Fruit fly (Drosophila melanogaster): ENCODE measurements around the gene CG4653.

CG4653 gene

DNA sequence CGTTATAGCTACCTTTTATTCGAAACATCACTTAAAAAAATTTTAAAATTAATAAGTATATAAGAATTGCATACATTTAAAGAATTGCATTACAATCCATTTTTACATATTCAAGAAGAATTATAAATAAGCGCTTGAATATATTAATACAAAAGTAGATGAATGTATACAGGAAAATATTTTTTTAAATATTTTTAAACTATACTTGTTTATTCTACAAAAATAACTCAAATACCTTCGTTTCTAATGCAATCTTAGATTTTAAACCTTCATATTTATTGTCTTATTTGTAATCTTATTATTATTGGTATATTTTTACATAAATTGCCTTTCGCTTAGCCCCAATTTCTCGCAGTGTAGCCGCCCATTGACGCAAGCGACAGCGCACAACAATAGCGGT is 26.7 kb upstream of the CG4653 start:
- TF ChIP-seq ttk (optimal IDR thresholded peaks at IDR 0.05) (no peak), Myc (optimal IDR thresholded peaks at IDR 0.05) (no peak), Sin3A (optimal IDR thresholded peaks at IDR 0.05) (no peak), psq (optimal IDR thresholded peaks at IDR 0.05) (no peak), insv (optimal IDR thresholded peaks at IDR 0.05) (no peak), h (optimal IDR thresholded peaks at IDR 0.05) (no peak)

DNA sequence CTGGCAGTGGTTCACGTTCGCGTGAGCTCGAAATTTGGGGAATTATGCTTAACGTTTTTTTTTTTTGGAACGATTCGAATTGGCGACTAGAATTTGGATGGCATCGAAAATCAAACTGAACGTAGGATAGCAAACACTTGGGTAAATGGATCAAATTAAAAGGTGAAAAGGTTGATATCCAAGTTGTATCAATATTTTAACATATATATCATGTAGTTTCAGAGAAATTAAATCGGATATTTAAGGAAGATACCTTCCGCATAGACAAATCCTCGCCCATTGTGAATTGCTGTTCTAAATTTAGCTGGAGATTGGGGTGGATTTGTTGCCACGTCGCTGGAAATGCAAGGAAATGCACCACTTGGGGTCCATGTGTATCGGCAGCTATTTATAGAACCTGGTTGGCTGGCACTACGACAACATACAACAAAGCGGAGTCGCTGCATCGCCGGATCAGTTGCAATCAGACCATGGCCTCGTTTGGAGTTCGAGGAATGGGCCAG is 25.0 kb upstream of the CG4653 start, which contains the start of the genes CG13010 and sing:
TSS of gene CG13010 (minus strand) at position 101 of the 503 bp plus-strand sequence.
TSS of gene sing (plus strand) at position 453 of the 503 bp plus-strand sequence.
- no peak for TF ChIP-seq Sin3A (optimal IDR thresholded peaks at IDR 0.05)
- TF ChIP-seq ttk (optimal IDR thresholded peaks at IDR 0.05) = no peak
- TF ChIP-seq Myc (optimal IDR thresholded peaks at IDR 0.05) = no peak
- no peak for TF ChIP-seq psq (optimal IDR thresholded peaks at IDR 0.05)
- TF ChIP-seq h (optimal IDR thresholded peaks at IDR 0.05) = no peak
- no peak for TF ChIP-seq insv (optimal IDR thresholded peaks at IDR 0.05)

- no peak for TF ChIP-seq ttk (optimal IDR thresholded peaks at IDR 0.05)
- TF ChIP-seq psq (optimal IDR thresholded peaks at IDR 0.05) = no peak
- TF ChIP-seq Sin3A (optimal IDR thresholded peaks at IDR 0.05) = no peak
- no peak for TF ChIP-seq insv (optimal IDR thresholded peaks at IDR 0.05)
- no peak for TF ChIP-seq Myc (optimal IDR thresholded peaks at IDR 0.05)
- TF ChIP-seq h (optimal IDR thresholded peaks at IDR 0.05) = no peak
Observed at dm6 chrX:16683765-16684164, 20.1 kb upstream of the CG4653 start, which contains the start of gene Axs. Gene Axs (minus strand): TSS chrX:16683895.

- TF ChIP-seq psq (optimal IDR thresholded peaks at IDR 0.05) (no peak), Myc (optimal IDR thresholded peaks at IDR 0.05) (no peak), h (optimal IDR thresholded peaks at IDR 0.05) (no peak), ttk (optimal IDR thresholded peaks at IDR 0.05) (no peak), insv (optimal IDR thresholded peaks at IDR 0.05) (no peak), Sin3A (optimal IDR thresholded peaks at IDR 0.05) (no peak)
Observed at dm6 chrX:16687400-16688105, 16.3 kb upstream of the CG4653 start.

DNA sequence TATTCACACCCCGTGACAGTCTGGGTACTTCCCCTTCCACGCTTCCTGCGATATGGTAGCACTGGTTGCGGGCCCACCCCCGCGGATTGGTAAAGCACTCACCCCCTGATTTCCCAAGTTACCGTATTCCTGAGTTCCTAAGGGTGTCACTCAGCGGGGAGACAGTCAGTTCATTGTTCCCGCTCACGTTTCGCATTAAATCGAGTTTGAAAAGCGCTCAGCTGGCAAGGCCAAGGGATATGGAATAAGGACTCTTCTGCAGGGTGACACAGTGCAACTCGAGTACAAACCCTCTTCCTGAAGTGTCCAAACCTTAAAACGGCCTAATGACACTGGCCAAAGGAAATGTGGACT is 15.8 kb upstream of the CG4653 start:
- TF ChIP-seq insv (optimal IDR thresholded peaks at IDR 0.05) (no peak), psq (optimal IDR thresholded peaks at IDR 0.05) (no peak), Myc (optimal IDR thresholded peaks at IDR 0.05) (no peak), Sin3A (optimal IDR thresholded peaks at IDR 0.05) (no peak), ttk (optimal IDR thresholded peaks at IDR 0.05) (no peak), h (optimal IDR thresholded peaks at IDR 0.05) (no peak)

- TF ChIP-seq Sin3A (optimal IDR thresholded peaks at IDR 0.05) = no peak
- TF ChIP-seq Myc (optimal IDR thresholded peaks at IDR 0.05) = no peak
- TF ChIP-seq ttk (optimal IDR thresholded peaks at IDR 0.05) = no peak
- no peak for TF ChIP-seq psq (optimal IDR thresholded peaks at IDR 0.05)
- no peak for TF ChIP-seq insv (optimal IDR thresholded peaks at IDR 0.05)
- TF ChIP-seq h (optimal IDR thresholded peaks at IDR 0.05) = no peak
Observed at dm6 chrX:16689339-16689738, 14.5 kb upstream of the CG4653 start.

DNA sequence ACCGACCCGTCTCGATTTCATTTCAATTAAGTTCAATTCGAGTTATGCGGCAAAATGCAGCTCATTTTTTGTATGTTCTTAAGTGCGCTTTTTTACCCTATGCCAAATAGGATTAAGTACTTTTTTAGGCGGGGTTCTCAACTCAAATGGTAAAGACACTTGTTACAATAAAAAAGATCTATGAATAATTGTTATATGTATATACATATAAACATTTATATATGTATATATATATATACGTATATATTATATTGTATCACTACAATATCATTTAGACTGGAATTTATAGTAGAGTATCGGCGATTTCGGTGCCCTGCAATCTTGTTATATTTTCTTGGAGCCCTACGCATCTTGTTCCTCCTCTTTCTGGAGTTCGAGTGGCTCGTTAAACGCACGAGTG is 13.9 kb upstream of the CG4653 start:
- TF ChIP-seq Sin3A (optimal IDR thresholded peaks at IDR 0.05) (no peak), Myc (optimal IDR thresholded peaks at IDR 0.05) (no peak), ttk (optimal IDR thresholded peaks at IDR 0.05) (no peak), insv (optimal IDR thresholded peaks at IDR 0.05) (no peak), psq (optimal IDR thresholded peaks at IDR 0.05) (no peak), h (optimal IDR thresholded peaks at IDR 0.05) (no peak)

DNA sequence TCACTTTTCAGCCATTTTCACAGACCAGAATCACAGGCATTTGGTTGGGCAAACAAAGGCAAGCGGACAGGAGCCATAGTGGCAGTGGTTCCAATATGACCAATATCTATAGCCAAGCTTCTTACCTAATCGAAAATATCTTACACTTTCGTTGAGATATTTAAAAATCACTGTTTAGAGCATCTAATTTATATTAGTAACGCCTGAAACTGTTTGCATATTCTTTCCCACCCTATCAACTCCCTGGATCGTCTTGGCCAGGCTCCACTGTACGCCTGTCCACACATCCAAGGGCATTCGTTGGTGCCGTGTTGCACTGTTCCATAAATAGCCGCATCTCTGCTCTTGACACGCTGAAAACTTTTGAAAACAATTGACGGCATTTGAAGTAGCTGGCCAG is 13.4 kb upstream of the CG4653 start:
- TF ChIP-seq h (optimal IDR thresholded peaks at IDR 0.05) (no peak), Myc (optimal IDR thresholded peaks at IDR 0.05) (no peak), Sin3A (optimal IDR thresholded peaks at IDR 0.05) (no peak), ttk (optimal IDR thresholded peaks at IDR 0.05) (no peak)

DNA sequence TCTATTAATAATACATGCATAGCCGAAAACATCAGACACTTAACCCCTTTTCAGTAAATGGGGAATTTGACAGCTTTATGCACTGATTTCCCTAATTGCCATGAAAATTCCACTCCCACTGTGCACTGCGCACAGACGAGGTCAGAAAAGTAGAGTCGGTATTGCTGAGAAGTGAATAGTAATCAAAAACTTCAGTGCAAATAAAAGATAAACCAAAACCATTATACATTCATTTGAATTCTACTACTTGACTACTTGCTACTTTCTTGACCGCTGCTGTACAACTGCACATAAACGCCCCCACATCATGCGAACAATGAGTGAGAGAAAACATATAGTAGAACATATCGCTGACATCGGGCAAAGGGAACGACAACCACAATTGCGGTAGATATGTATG is 12.4 kb upstream of the CG4653 start:
- no peak for TF ChIP-seq ttk (optimal IDR thresholded peaks at IDR 0.05)
- TF ChIP-seq Sin3A (optimal IDR thresholded peaks at IDR 0.05) = no peak
- TF ChIP-seq Myc (optimal IDR thresholded peaks at IDR 0.05) = no peak
- TF ChIP-seq h (optimal IDR thresholded peaks at IDR 0.05) = no peak
- no peak for TF ChIP-seq insv (optimal IDR thresholded peaks at IDR 0.05)
- no peak for TF ChIP-seq psq (optimal IDR thresholded peaks at IDR 0.05)

DNA sequence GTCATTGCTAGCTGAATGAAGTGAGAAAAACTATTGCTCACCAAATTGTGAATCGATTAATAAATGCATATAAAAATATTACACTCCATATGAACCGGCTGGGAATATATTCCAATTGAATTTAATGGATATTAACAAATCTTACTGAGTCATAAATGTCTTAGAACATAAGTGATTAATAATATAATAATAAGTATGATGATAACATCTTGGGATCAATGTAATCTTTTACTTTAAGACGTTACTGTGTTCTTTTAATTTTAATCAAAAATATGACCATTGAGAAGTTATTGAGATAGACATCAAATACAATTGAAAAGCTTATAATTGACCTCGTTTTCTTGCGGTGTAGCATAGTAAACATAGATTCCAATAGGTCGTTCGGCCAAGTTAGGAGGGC is 11.6 kb upstream of the CG4653 start:
- TF ChIP-seq Sin3A (optimal IDR thresholded peaks at IDR 0.05) = no peak
- no peak for TF ChIP-seq h (optimal IDR thresholded peaks at IDR 0.05)
- no peak for TF ChIP-seq psq (optimal IDR thresholded peaks at IDR 0.05)
- TF ChIP-seq ttk (optimal IDR thresholded peaks at IDR 0.05) = no peak
- no peak for TF ChIP-seq Myc (optimal IDR thresholded peaks at IDR 0.05)

- TF ChIP-seq h (optimal IDR thresholded peaks at IDR 0.05) = no peak
- no peak for TF ChIP-seq Myc (optimal IDR thresholded peaks at IDR 0.05)
- TF ChIP-seq insv (optimal IDR thresholded peaks at IDR 0.05) = no peak
- TF ChIP-seq Sin3A (optimal IDR thresholded peaks at IDR 0.05) = no peak
- TF ChIP-seq ttk (optimal IDR thresholded peaks at IDR 0.05) = no peak
- TF ChIP-seq psq (optimal IDR thresholded peaks at IDR 0.05) = no peak
Observed at dm6 chrX:16693805-16694387, 10.0 kb upstream of the CG4653 start.

DNA sequence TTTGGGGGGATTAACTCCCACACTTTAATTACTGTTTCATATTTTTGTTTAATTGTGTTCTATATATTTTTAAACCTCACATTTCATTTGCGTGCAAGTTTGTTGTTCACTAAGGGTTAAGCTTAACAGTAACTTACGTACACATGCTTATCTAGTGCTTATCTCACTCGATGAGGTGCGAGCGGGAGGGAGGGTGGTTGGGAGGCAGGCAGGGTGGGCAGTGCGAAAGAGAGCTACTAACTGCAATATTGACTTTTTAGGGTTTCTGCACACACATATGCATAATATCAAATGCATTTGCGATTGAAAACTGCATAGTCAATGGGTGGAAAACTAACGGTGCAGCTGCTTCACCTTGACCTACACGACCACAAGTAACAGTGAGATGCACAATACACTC is 9.4 kb upstream of the CG4653 start:
- TF ChIP-seq ttk (optimal IDR thresholded peaks at IDR 0.05) (no peak), insv (optimal IDR thresholded peaks at IDR 0.05) (no peak), h (optimal IDR thresholded peaks at IDR 0.05) (no peak), Sin3A (optimal IDR thresholded peaks at IDR 0.05) (no peak), Myc (optimal IDR thresholded peaks at IDR 0.05) (no peak), psq (optimal IDR thresholded peaks at IDR 0.05) (no peak)

All from Kc167 (cell line).